ENCODE assay signal across 2 fruit fly cellular contexts in the genomic region with DNA sequence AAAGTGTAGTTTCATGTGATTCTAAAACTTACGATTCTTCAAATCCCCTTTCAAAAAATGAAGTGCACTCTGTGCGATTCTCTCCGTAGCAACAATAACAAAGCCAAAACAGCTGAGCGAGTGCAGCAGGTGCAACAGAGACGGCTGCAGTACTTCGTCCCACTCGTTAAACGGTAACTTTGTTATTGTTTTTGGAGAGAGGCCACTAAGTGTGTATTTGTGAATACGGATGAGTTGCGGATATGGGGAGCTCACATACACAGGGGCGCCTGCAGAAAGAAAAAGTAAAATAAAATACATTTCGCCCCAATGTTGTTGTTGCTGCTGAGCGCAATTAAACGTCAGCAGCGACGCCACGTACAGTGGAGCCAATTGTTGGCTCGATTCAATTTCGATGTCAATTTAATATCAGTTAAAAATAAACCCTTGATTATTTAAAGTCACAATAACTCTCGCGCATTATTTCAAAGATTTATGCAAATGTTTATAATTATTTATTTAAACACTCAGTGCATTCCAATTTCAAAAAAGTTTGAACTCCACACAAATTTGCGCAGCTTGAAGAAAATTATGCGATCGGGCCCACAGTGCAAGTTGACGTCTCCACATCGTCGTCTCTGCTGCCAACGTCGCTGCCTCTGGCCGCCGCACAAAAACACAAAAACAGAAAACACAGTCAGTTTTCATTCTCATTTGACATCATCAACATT.
TF ChIP-seq lines count a peak whose summit lies in the region.

No protein-coding gene starts in this region.

TF ChIP-seq in whole organism, embryonic, 481 proteins besides CTCF, POLR2A, EP300 and RAD21 (continued from another document and continues in another):
- TF ChIP-seq ttk (GFP tag; IDR thresholded peaks at IDR 0.05; lab: Robert Waterston, UW) (peak; percentile 94), sisA (GFP tag; IDR thresholded peaks at IDR 0.05; lab: Robert Waterston, UW) (peak; percentile 96), Lhr (GFP tag; optimal IDR thresholded peaks at IDR 0.05; lab: Kevin White, UChicago) (peak; percentile 94), CG16779 (GFP tag; IDR thresholded peaks at IDR 0.05; lab: Robert Waterston, UW) (peak; percentile 75; the same call in 1 of the 2 replicates), CG2116 (GFP tag; optimal IDR thresholded peaks at IDR 0.05; lab: Kevin White, UChicago) (peak; percentile 85), CG6791 (GFP tag; IDR thresholded peaks at IDR 0.05; lab: Robert Waterston, UW; ENCODE audit: partially characterized antibody) (no peak), Ets97D (GFP tag; optimal IDR thresholded peaks at IDR 0.05; lab: Kevin White, UChicago) (peak; percentile 87), Hmx (GFP tag; optimal IDR thresholded peaks at IDR 0.05; lab: Kevin White, UChicago) (peak; percentile 87), sna (GFP tag; IDR thresholded peaks at IDR 0.05; lab: Robert Waterston, UW; ENCODE audit: partially characterized antibody) (no peak), emc (GFP tag; optimal IDR thresholded peaks at IDR 0.05; lab: Kevin White, UChicago) (peak; percentile 93), CG1529 (GFP tag; optimal IDR thresholded peaks at IDR 0.05; lab: Kevin White, UChicago) (peak; percentile 97), tll (GFP tag; optimal IDR thresholded peaks at IDR 0.05; lab: Kevin White, UChicago) (peak in 1 of 2 experiments; percentile 47), zen2 (GFP tag; IDR thresholded peaks at IDR 0.05; lab: Robert Waterston, UW; ENCODE audit: partially characterized antibody) (no peak), btn (GFP tag; optimal IDR thresholded peaks at IDR 0.05; lab: Kevin White, UChicago) (peak; percentile 86), CG10979 (tag; optimal IDR thresholded peaks at IDR 0.05; lab: Kevin White, UChicago) (peak; percentile 97), CG1603 (tag; optimal IDR thresholded peaks at IDR 0.05; lab: Kevin White, UChicago) (peak; percentile 87), CG34376 (GFP tag; optimal IDR thresholded peaks at IDR 0.05; lab: Kevin White, UChicago) (peak; percentile 99), CG2129 (GFP tag; IDR thresholded peaks at IDR 0.05; lab: Robert Waterston, UW; ENCODE audit: partially characterized antibody) (no peak), CkIIα-i1 (GFP tag; IDR thresholded peaks at IDR 0.05; lab: Robert Waterston, UW) (peak; percentile 78), CG10565 (GFP tag; optimal IDR thresholded peaks at IDR 0.05; lab: Kevin White, UChicago) (peak; percentile 63), Sry-δ (GFP tag; optimal IDR thresholded peaks at IDR 0.05; lab: Kevin White, UChicago) (peak; percentile 66), Neu2 (GFP tag; optimal IDR thresholded peaks at IDR 0.05; lab: Kevin White, UChicago; ENCODE audit: borderline replicate concordance) (peak; percentile 72), CG15479 (GFP tag; optimal IDR thresholded peaks at IDR 0.05; lab: Kevin White, UChicago) (peak; percentile 27), wek (GFP tag; optimal IDR thresholded peaks at IDR 0.05; lab: Kevin White, UChicago) (peak; percentile 84), Rfx (GFP tag; IDR thresholded peaks at IDR 0.05; lab: Robert Waterston, UW) (peak; percentile 98), Xbp1 (GFP tag; optimal IDR thresholded peaks at IDR 0.05; lab: Kevin White, UChicago) (peak; percentile 97), Bgb (GFP tag; IDR thresholded peaks at IDR 0.05; lab: Robert Waterston, UW; ENCODE audit: partially characterized antibody) (no peak), Dbx (GFP tag; IDR thresholded peaks at IDR 0.05; lab: Robert Waterston, UW) (peak; percentile 97), CG13123 (GFP tag; optimal IDR thresholded peaks at IDR 0.05; lab: Kevin White, UChicago) (peak; percentile 89), pnt (GFP tag; optimal IDR thresholded peaks at IDR 0.05; lab: Kevin White, UChicago) (peak; percentile 94), CG5180 (GFP tag; optimal IDR thresholded peaks at IDR 0.05; lab: Kevin White, UChicago) (peak; percentile 92), Side (GFP tag; optimal IDR thresholded peaks at IDR 0.05; lab: Kevin White, UChicago) (peak; percentile 95), toy (GFP tag; IDR thresholded peaks at IDR 0.05; lab: Robert Waterston, UW) (peak; percentile 90), gsb (GFP tag; IDR thresholded peaks at IDR 0.05; lab: Robert Waterston, UW) (peak; percentile 94), CG18599 (GFP tag; optimal IDR thresholded peaks at IDR 0.05; lab: Kevin White, UChicago) (peak; percentile 99), peb (GFP tag; IDR thresholded peaks at IDR 0.05; lab: Robert Waterston, UW) (peak; percentile 95), Spps (tag; optimal IDR thresholded peaks at IDR 0.05; lab: Kevin White, UChicago) (peak; percentile 90), Aef1 (GFP tag; IDR thresholded peaks at IDR 0.05; lab: Robert Waterston, UW) (peak; percentile 96), z (GFP tag; IDR thresholded peaks at IDR 0.05; lab: Robert Waterston, UW) (peak; percentile 67; the same call in 2 of the 3 replicates), psq (GFP tag; optimal IDR thresholded peaks at IDR 0.05; lab: Kevin White, UChicago) (peak; percentile 89), bsh (GFP tag; optimal IDR thresholded peaks at IDR 0.05; lab: Kevin White, UChicago) (peak; percentile 97), fu2 (GFP tag; optimal IDR thresholded peaks at IDR 0.05; lab: Kevin White, UChicago) (peak; percentile 96), br (optimal IDR thresholded peaks at IDR 0.05; lab: Kevin White, UChicago) (no peak), ara (GFP tag; IDR thresholded peaks at IDR 0.05; lab: Robert Waterston, UW) (peak; percentile 94), lola (GFP tag; optimal IDR thresholded peaks at IDR 0.05; lab: Kevin White, UChicago) (peak in 1 of 3 experiments; percentile 95), maf-S (GFP tag; optimal IDR thresholded peaks at IDR 0.05; lab: Kevin White, UChicago) (peak; percentile 95), lov (optimal IDR thresholded peaks at IDR 0.05; lab: Kevin White, UChicago) (no peak), lov (GFP tag; IDR thresholded peaks at IDR 0.05; lab: Robert Waterston, UW) (peak; percentile 82), CG6854 (GFP tag; optimal IDR thresholded peaks at IDR 0.05; lab: Kevin White, UChicago) (peak; percentile 96), salm (tag; optimal IDR thresholded peaks at IDR 0.05; lab: Kevin White, UChicago) (peak; percentile 97), CG5953 (GFP tag; IDR thresholded peaks at IDR 0.05; lab: Robert Waterston, UW) (peak; percentile 91), chm (GFP tag; IDR thresholded peaks at IDR 0.05; lab: Robert Waterston, UW) (peak; percentile 95), CG8281 (tag; optimal IDR thresholded peaks at IDR 0.05; lab: Kevin White, UChicago) (peak; percentile 91), Ada2b (GFP tag; IDR thresholded peaks at IDR 0.05; lab: Robert Waterston, UW) (peak; percentile 96), fd96Cb (tag; optimal IDR thresholded peaks at IDR 0.05; lab: Kevin White, UChicago) (peak; percentile 98), CG1602 (GFP tag; optimal IDR thresholded peaks at IDR 0.05; lab: Kevin White, UChicago) (peak; percentile 95), CG15601 (tag; optimal IDR thresholded peaks at IDR 0.05; lab: Kevin White, UChicago) (peak; percentile 96), hth (optimal IDR thresholded peaks at IDR 0.05; lab: Kevin White, UChicago) (no peak), CG34422 (GFP tag; IDR thresholded peaks at IDR 0.05; lab: Robert Waterston, UW) (peak; percentile 97), NfI (GFP tag; optimal IDR thresholded peaks at IDR 0.05; lab: Kevin White, UChicago) (peak; percentile 99)

TF ChIP-seq in whole organism, prepupa, 60 proteins besides CTCF, POLR2A, EP300 and RAD21 (continued from another document):
- TF ChIP-seq CG8119 (GFP tag; IDR thresholded peaks at IDR 0.05; lab: Robert Waterston, UW), result peak; percentile 99
- peak; percentile 96 for TF ChIP-seq Blimp-1 (GFP tag; optimal IDR thresholded peaks at IDR 0.05; lab: Kevin White, UChicago)
- TF ChIP-seq Sox14 (GFP tag; optimal IDR thresholded peaks at IDR 0.05; lab: Kevin White, UChicago), result peak; percentile 98
- TF ChIP-seq net (GFP tag; optimal IDR thresholded peaks at IDR 0.05; lab: Kevin White, UChicago), result peak; percentile 99
- TF ChIP-seq Sox102F (GFP tag; optimal IDR thresholded peaks at IDR 0.05; lab: Kevin White, UChicago), result peak; percentile 99
- TF ChIP-seq CG8319 (GFP tag; optimal IDR thresholded peaks at IDR 0.05; lab: Kevin White, UChicago), result peak; percentile 97
- peak; percentile 98 for TF ChIP-seq CG31627 (GFP tag; optimal IDR thresholded peaks at IDR 0.05; lab: Kevin White, UChicago)
- peak; percentile 97 for TF ChIP-seq vri (GFP tag; optimal IDR thresholded peaks at IDR 0.05; lab: Kevin White, UChicago)
- TF ChIP-seq pdm3 (GFP tag; optimal IDR thresholded peaks at IDR 0.05; lab: Kevin White, UChicago), result peak; percentile 99
- TF ChIP-seq Smox (GFP tag; optimal IDR thresholded peaks at IDR 0.05; lab: Kevin White, UChicago), result peak; percentile 98
- peak; percentile 96 to 98 for TF ChIP-seq salr (GFP tag; optimal IDR thresholded peaks at IDR 0.05; lab: Kevin White, UChicago)
- TF ChIP-seq ss (GFP tag; optimal IDR thresholded peaks at IDR 0.05; lab: Kevin White, UChicago), result peak; percentile 99
- TF ChIP-seq CG15336 (GFP tag; IDR thresholded peaks at IDR 0.05; lab: Robert Waterston, UW), result peak; percentile 98
